Fruit fly (Drosophila melanogaster) Kc167 (cell line): ENCODE results near the gene maca.

Experiments used
- h ChIP-seq: fragments of >200 bp; optimal IDR thresholded peaks from 3 replicates; lab custom pipeline; 2018; ENCODE audit warnings: missing external identifiers
- insv ChIP-seq: fragments of >200 bp; optimal IDR thresholded peaks from 3 replicates; lab custom pipeline; 2018; ENCODE audit warnings: missing external identifiers

dm6 chr3R:15531373-15531772 is 37.0 kb downstream of the maca start, which contains the start of gene CG31296:
- no peak for TF ChIP-seq h (lab: Kevin White, UChicago)
- TF ChIP-seq insv: no peak
